Fruit fly (Drosophila melanogaster): ENCODE results near the gene CG10300.

Gene CG10300

dm6 chr3R:23725711-23726349, 14.5 kb downstream of the CG10300 start:
- TF ChIP-seq jim (GFP tag; optimal IDR thresholded peaks at IDR 0.05) = no peak
- no peak for TF ChIP-seq GATAd (GFP tag; optimal IDR thresholded peaks at IDR 0.05)
- peak; percentile 8 for TF ChIP-seq Sp1 (GFP tag; optimal IDR thresholded peaks at IDR 0.05)
- peak; percentile 42 for TF ChIP-seq br (GFP tag; optimal IDR thresholded peaks at IDR 0.05)
- TF ChIP-seq OdsH (GFP tag; optimal IDR thresholded peaks at IDR 0.05) = peak; percentile 43
- TF ChIP-seq rgr (GFP tag; optimal IDR thresholded peaks at IDR 0.05) = no peak
- peak; percentile 62 for TF ChIP-seq h (GFP tag; optimal IDR thresholded peaks at IDR 0.05)
- peak; percentile 21 for TF ChIP-seq Hr83 (GFP tag; optimal IDR thresholded peaks at IDR 0.05; ENCODE audit: poor library complexity, severe bottlenecking)
- no peak for TF ChIP-seq sv (GFP tag; optimal IDR thresholded peaks at IDR 0.05)
- TF ChIP-seq usp (GFP tag; optimal IDR thresholded peaks at IDR 0.05) = no peak
- TF ChIP-seq Hr78 (GFP tag; optimal IDR thresholded peaks at IDR 0.05) = no peak
- TF ChIP-seq tai (GFP tag; optimal IDR thresholded peaks at IDR 0.05) = no peak
- TF ChIP-seq brk (GFP tag; optimal IDR thresholded peaks at IDR 0.05) = no peak
- TF ChIP-seq N (GFP tag; optimal IDR thresholded peaks at IDR 0.05) = no peak
- TF ChIP-seq CG9705 (GFP tag; optimal IDR thresholded peaks at IDR 0.05) = no peak
- TF ChIP-seq sage (GFP tag; optimal IDR thresholded peaks at IDR 0.05) = no peak
- no peak for TF ChIP-seq Rel (GFP tag; optimal IDR thresholded peaks at IDR 0.05)
- TF ChIP-seq Rel (tag; optimal IDR thresholded peaks at IDR 0.05) = peak; percentile 85
- no peak for TF ChIP-seq pan (optimal IDR thresholded peaks at IDR 0.05)
- TF ChIP-seq Hnf4 (GFP tag; optimal IDR thresholded peaks at IDR 0.05) = peak; percentile 0
- TF ChIP-seq ey (GFP tag; optimal IDR thresholded peaks at IDR 0.05) = no peak
- TF ChIP-seq HLH106 (tag; optimal IDR thresholded peaks at IDR 0.05) = no peak
- TF ChIP-seq foxo (GFP tag; optimal IDR thresholded peaks at IDR 0.05) = no peak
- TF ChIP-seq Vsx2 (GFP tag; optimal IDR thresholded peaks at IDR 0.05; ENCODE audit: partially characterized antibody) = no peak
- no peak for TF ChIP-seq Mio (GFP tag; optimal IDR thresholded peaks at IDR 0.05)
- TF ChIP-seq CrebA (GFP tag; optimal IDR thresholded peaks at IDR 0.05; ENCODE audit: borderline replicate concordance) = peak; percentile 44
- TF ChIP-seq Dfd (GFP tag; optimal IDR thresholded peaks at IDR 0.05) = no peak
- no peak for TF ChIP-seq fru (GFP tag; optimal IDR thresholded peaks at IDR 0.05)
- TF ChIP-seq Abd-B (GFP tag; optimal IDR thresholded peaks at IDR 0.05) = no peak
- TF ChIP-seq CG32264 (GFP tag; optimal IDR thresholded peaks at IDR 0.05) = no peak
- TF ChIP-seq dmrt93B (GFP tag; optimal IDR thresholded peaks at IDR 0.05) = no peak

DNA sequence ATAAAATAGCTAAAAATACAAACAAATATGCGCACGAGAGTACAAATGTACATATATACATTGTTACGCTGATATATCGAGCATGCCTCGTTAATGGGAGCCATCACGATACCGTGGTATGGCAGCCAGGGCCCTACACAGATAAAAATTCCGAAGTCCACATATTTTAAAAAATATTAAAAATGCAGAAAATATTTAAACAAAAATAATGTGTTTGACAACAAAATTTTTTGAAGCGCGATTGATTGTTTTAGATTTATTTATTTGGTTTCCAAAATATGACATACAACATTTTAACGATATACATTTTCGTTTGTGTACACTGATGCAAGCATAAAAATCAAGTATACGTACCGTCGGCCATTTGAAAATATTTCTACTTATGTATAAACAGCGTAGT, 15.4 kb downstream of the CG10300 start:
- TF ChIP-seq foxo (GFP tag; optimal IDR thresholded peaks at IDR 0.05) (peak in 1 of 2 experiments; percentile 82), br (GFP tag; optimal IDR thresholded peaks at IDR 0.05) (peak; percentile 71), Abd-B (GFP tag; optimal IDR thresholded peaks at IDR 0.05) (no peak), woc (GFP tag; optimal IDR thresholded peaks at IDR 0.05) (peak; percentile 26), sv (GFP tag; optimal IDR thresholded peaks at IDR 0.05) (peak; percentile 85), fru (GFP tag; optimal IDR thresholded peaks at IDR 0.05) (peak; percentile 81), N (GFP tag; optimal IDR thresholded peaks at IDR 0.05) (no peak), Hnf4 (GFP tag; optimal IDR thresholded peaks at IDR 0.05) (peak; percentile 55), Rel (GFP tag; optimal IDR thresholded peaks at IDR 0.05) (peak; percentile 8), Rel (tag; optimal IDR thresholded peaks at IDR 0.05) (no peak), psq (GFP tag; optimal IDR thresholded peaks at IDR 0.05) (peak; percentile 58), ey (GFP tag; optimal IDR thresholded peaks at IDR 0.05) (peak; percentile 68), CG32264 (GFP tag; optimal IDR thresholded peaks at IDR 0.05) (peak; percentile 45), jim (GFP tag; optimal IDR thresholded peaks at IDR 0.05) (no peak), OdsH (GFP tag; optimal IDR thresholded peaks at IDR 0.05) (peak; percentile 83), HLH106 (tag; optimal IDR thresholded peaks at IDR 0.05) (peak; percentile 54), Myc (optimal IDR thresholded peaks at IDR 0.05) (no peak), Sp1 (GFP tag; optimal IDR thresholded peaks at IDR 0.05) (peak; percentile 57), brk (GFP tag; optimal IDR thresholded peaks at IDR 0.05) (peak; percentile 55), rgr (GFP tag; optimal IDR thresholded peaks at IDR 0.05) (peak; percentile 82), h (GFP tag; optimal IDR thresholded peaks at IDR 0.05) (peak; percentile 83), sage (GFP tag; optimal IDR thresholded peaks at IDR 0.05) (peak; percentile 48), Jra (GFP tag; optimal IDR thresholded peaks at IDR 0.05) (peak; percentile 19), dmrt93B (GFP tag; optimal IDR thresholded peaks at IDR 0.05) (peak; percentile 8), Hr83 (GFP tag; optimal IDR thresholded peaks at IDR 0.05; ENCODE audit: poor library complexity, severe bottlenecking) (no peak)

DNA sequence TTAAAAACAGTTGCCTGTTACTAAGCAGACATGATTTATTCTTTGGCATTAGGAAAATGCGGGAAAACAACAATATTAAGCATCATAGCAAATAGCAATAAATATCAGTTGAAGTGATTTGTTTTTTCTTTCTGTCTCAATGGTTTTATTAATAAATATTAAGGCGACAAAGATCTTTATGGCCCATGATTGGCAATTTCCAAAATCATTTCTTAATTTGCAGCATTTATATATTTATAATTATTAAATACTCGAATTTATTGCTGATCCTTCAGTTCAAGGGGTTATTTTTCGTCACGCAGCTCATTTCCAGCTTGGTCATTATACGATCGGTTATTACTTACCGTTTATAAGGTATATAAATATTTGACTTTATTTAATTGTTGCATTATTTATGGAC, 16.3 kb downstream of the CG10300 start:
- no peak for TF ChIP-seq dmrt93B (GFP tag; optimal IDR thresholded peaks at IDR 0.05)
- no peak for TF ChIP-seq tai (GFP tag; optimal IDR thresholded peaks at IDR 0.05)
- TF ChIP-seq CrebA (GFP tag; optimal IDR thresholded peaks at IDR 0.05; ENCODE audit: borderline replicate concordance) = peak; percentile 23
